Fruit fly (Drosophila melanogaster): ENCODE measurements around the gene CG34427.
A peak's percentile ranks its signal among the peaks of the same experiment; 100 is the strongest.

Gene CG34427

DNA sequence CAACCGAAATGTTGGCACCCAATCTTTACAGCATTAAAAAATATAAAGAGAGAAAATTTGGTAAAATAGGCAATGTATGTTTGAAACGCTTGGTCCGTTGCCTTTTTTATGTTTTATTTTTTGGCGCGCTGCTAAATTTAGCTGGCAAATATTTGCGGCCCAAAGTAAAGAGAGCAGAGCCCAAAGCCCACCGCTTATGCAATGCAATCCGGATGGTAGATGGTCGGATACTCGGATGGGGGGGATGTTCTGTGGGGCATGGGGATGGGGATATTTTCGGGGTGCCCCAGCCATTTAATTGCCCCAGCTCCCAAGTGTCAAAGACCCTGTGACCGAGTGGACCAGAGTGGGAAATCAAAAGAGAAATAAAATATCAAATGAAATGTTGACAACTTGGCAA, 50.7 kb downstream of the CG34427 start:
- peak; percentile 14 for TF ChIP-seq Hr83 (GFP tag; optimal IDR thresholded peaks at IDR 0.05; ENCODE audit: poor library complexity, severe bottlenecking)
- TF ChIP-seq N (GFP tag; optimal IDR thresholded peaks at IDR 0.05), result no peak

All from whole organism, wandering third instar larva.